Fruit fly (Drosophila melanogaster) whole organism, embryonic: ENCODE data around the gene qm.

Experiments used
- Ada2b ChIP-seq: fragments of 200-800 bp; sonication (Bioruptor generic); IDR thresholded peaks from 2 replicates; pipeline ENCODE4 v1.3.6; 2022; ENCODE audit warnings: missing biosample characterization, missing genetic modification characterization
- CG10654 ChIP-seq: fragments of 200-800 bp; sonication (Bioruptor generic); optimal IDR thresholded peaks from 2 replicates; lab custom pipeline; 2016; ENCODE audit warnings: missing biosample characterization, missing genetic modification characterization
- CG11085 ChIP-seq: fragments of 200-800 bp; sonication (Bioruptor generic); IDR thresholded peaks from 2 replicates; pipeline ENCODE4 v1.3.6; 2022; ENCODE audit warnings: missing biosample characterization, missing genetic modification characterization
- CG11398 ChIP-seq: fragments of 200-800 bp; sonication (Bioruptor generic); optimal IDR thresholded peaks from 2 replicates; lab custom pipeline; 2016; ENCODE audit warnings: missing biosample characterization, missing genetic modification characterization
- CG12155 ChIP-seq: fragments of 200-800 bp; sonication (Bioruptor generic); optimal IDR thresholded peaks from 3 replicates; lab custom pipeline; 2016; ENCODE audit warnings: missing biosample characterization, missing genetic modification characterization
- CG12236 ChIP-seq: fragments of 200-800 bp; sonication (Bioruptor generic); optimal IDR thresholded peaks from 2 replicates; lab custom pipeline; 2016; ENCODE audit warnings: missing biosample characterization, missing genetic modification characterization
- CG15479 ChIP-seq: fragments of 200-800 bp; sonication (Bioruptor generic); optimal IDR thresholded peaks from 3 replicates; lab custom pipeline; 2019; ENCODE audit warnings: missing biosample characterization, mild to moderate bottlenecking, missing genetic modification characterization, moderate library complexity
- CG15514 ChIP-seq: fragments of 200-800 bp; sonication (Bioruptor generic); optimal IDR thresholded peaks from 3 replicates; lab custom pipeline; 2017; ENCODE audit warnings: missing biosample characterization, missing genetic modification characterization, mild to moderate bottlenecking, moderate library complexity, missing genetic modification reagents
- CG1603 ChIP-seq: fragments of 200-800 bp; sonication (Bioruptor generic); optimal IDR thresholded peaks from 2 replicates; lab custom pipeline; 2019; ENCODE audit warnings: missing biosample characterization, mild to moderate bottlenecking, missing genetic modification characterization, moderate library complexity
- CG17186 ChIP-seq: fragments of 200-800 bp; sonication (Bioruptor generic); optimal IDR thresholded peaks from 3 replicates; lab custom pipeline; 2017; ENCODE audit warnings: missing biosample characterization, missing genetic modification reagents, missing genetic modification characterization
- CG18764 ChIP-seq: fragments of 200-800 bp; sonication (Bioruptor generic); optimal IDR thresholded peaks from 3 replicates; lab custom pipeline; 2016; ENCODE audit warnings: missing biosample characterization, missing genetic modification characterization
- CG2120 ChIP-seq: fragments of 200-800 bp; sonication (Bioruptor generic); optimal IDR thresholded peaks from 3 replicates; lab custom pipeline; 2016; ENCODE audit warnings: missing biosample characterization, missing genetic modification characterization
- CG2712 ChIP-seq: fragments of 200-800 bp; optimal IDR thresholded peaks from 3 replicates; lab custom pipeline; 2019; ENCODE audit warnings: missing biosample characterization, mild to moderate bottlenecking, missing genetic modification characterization, moderate library complexity
- CG30403 ChIP-seq: fragments of 200-800 bp; sonication (Bioruptor generic); optimal IDR thresholded peaks from 3 replicates; lab custom pipeline; 2016; ENCODE audit warnings: missing biosample characterization, missing genetic modification characterization
- CG31224 ChIP-seq: fragments of 200-800 bp; sonication (Bioruptor generic); IDR thresholded peaks from 2 replicates; pipeline ENCODE4 v1.3.6; 2022; ENCODE audit warnings: missing biosample characterization, missing genetic modification characterization
- CG31365 ChIP-seq: fragments of 200-800 bp; sonication (Bioruptor generic); optimal IDR thresholded peaks from 2 replicates; lab custom pipeline; 2018; ENCODE audit warnings: missing biosample characterization, mild to moderate bottlenecking, missing genetic modification characterization
- CG31388 ChIP-seq: fragments of 200-800 bp; sonication (Bioruptor generic); optimal IDR thresholded peaks from 2 replicates; lab custom pipeline; 2016; ENCODE audit warnings: missing biosample characterization, missing genetic modification characterization
- CG3163 ChIP-seq: fragments of 200-800 bp; sonication (Bioruptor generic); optimal IDR thresholded peaks from 3 replicates; lab custom pipeline; 2016; ENCODE audit warnings: missing biosample characterization, missing genetic modification characterization
- CG34224 ChIP-seq: fragments of 200-800 bp; sonication (Bioruptor generic); IDR thresholded peaks from 3 replicates; pipeline ENCODE4 v1.3.6; 2022; ENCODE audit warnings: missing biosample characterization, missing genetic modification characterization; ENCODE audit not compliant: partially characterized antibody
- CG6254 ChIP-seq: fragments of 200-800 bp; sonication (Bioruptor generic); optimal IDR thresholded peaks from 3 replicates; lab custom pipeline; 2017; ENCODE audit warnings: mild to moderate bottlenecking, missing biosample characterization, missing genetic modification reagents, missing genetic modification characterization
- CG6813 ChIP-seq: fragments of 200-800 bp; sonication (Bioruptor generic); optimal IDR thresholded peaks from 2 replicates; lab custom pipeline; 2017; ENCODE audit warnings: missing biosample characterization, missing genetic modification characterization, mild to moderate bottlenecking, moderate library complexity, missing genetic modification reagents
- CoRest ChIP-seq: fragments of 200-800 bp; sonication (Bioruptor generic); optimal IDR thresholded peaks from 3 replicates; lab custom pipeline; 2018; ENCODE audit warnings: missing biosample characterization, mild to moderate bottlenecking, missing genetic modification characterization, moderate library complexity
- Dll ChIP-seq: fragments of 200-800 bp; sonication (Bioruptor generic); IDR thresholded peaks from 4 replicates; pipeline ENCODE4 v1.3.6; 2022; ENCODE audit warnings: missing biosample characterization, missing genetic modification characterization; ENCODE audit not compliant: partially characterized antibody
- HHEX ChIP-seq: fragments of 200-800 bp; sonication (Bioruptor generic); optimal IDR thresholded peaks from 3 replicates; lab custom pipeline; 2017; ENCODE audit warnings: missing biosample characterization, mild to moderate bottlenecking, missing genetic modification characterization, missing genetic modification reagents
- HmgD ChIP-seq: fragments of 200-800 bp; sonication (Bioruptor generic); optimal IDR thresholded peaks from 3 replicates; lab custom pipeline; 2016; ENCODE audit warnings: missing biosample characterization, missing genetic modification characterization
- Hr51 ChIP-seq, 2 experiments: fragments of 200-800 bp; sonication (Bioruptor generic); optimal IDR thresholded peaks; 2 replicates in 1 of 2; 3 replicates in 1 of 2; lab custom pipeline; 2016 to 2018; ENCODE audit warnings: missing biosample characterization in 2 of 2, missing genetic modification characterization in 2 of 2, mild to moderate bottlenecking in 1 of 2, moderate library complexity in 1 of 2
- Hr78 ChIP-seq, 2 experiments: fragments of 200-800 bp in 1 of 2; fragments of >200 bp in 1 of 2; sonication (Bioruptor generic) in 1 of 2; optimal IDR thresholded peaks; 2 replicates each; lab custom pipeline; 2017 to 2019; ENCODE audit warnings: missing biosample characterization in 2 of 2, missing genetic modification characterization in 2 of 2, mild to moderate bottlenecking in 1 of 2, moderate library complexity in 1 of 2
- Hsf ChIP-seq: fragments of 200-800 bp; sonication (Bioruptor generic); optimal IDR thresholded peaks from 3 replicates; lab custom pipeline; 2016; ENCODE audit warnings: missing biosample characterization, missing genetic modification characterization
- Mad ChIP-seq: fragments of 200-800 bp; sonication (Bioruptor generic); optimal IDR thresholded peaks from 2 replicates; lab custom pipeline; 2016; ENCODE audit warnings: missing biosample characterization, missing genetic modification characterization
- Mrtf ChIP-seq: fragments of 200-800 bp; sonication (Bioruptor generic); IDR thresholded peaks from 3 replicates; pipeline ENCODE4 v1.3.6; 2022; ENCODE audit warnings: missing biosample characterization, missing genetic modification characterization
- NC2β ChIP-seq: fragments of 200-800 bp; sonication (Bioruptor generic); optimal IDR thresholded peaks from 2 replicates; lab custom pipeline; 2016; ENCODE audit warnings: missing biosample characterization, missing genetic modification characterization
- Oaz ChIP-seq: fragments of 200-800 bp; sonication (Bioruptor generic); IDR thresholded peaks from 2 replicates; pipeline ENCODE4 v1.3.6; 2022; ENCODE audit warnings: missing biosample characterization, missing genetic modification characterization
- Sry-β ChIP-seq: fragments of 200-800 bp; sonication (Bioruptor generic); optimal IDR thresholded peaks from 2 replicates; lab custom pipeline; 2018; ENCODE audit warnings: missing biosample characterization, mild to moderate bottlenecking, missing genetic modification characterization, moderate library complexity
- Sry-δ ChIP-seq: fragments of 200-800 bp; sonication (Bioruptor generic); optimal IDR thresholded peaks from 2 replicates; lab custom pipeline; 2016; ENCODE audit warnings: missing biosample characterization, missing genetic modification characterization
- Ssrp ChIP-seq: fragments of 200-800 bp; sonication (Bioruptor generic); optimal IDR thresholded peaks from 2 replicates; lab custom pipeline; 2018; ENCODE audit warnings: missing biosample characterization, mild to moderate bottlenecking, missing genetic modification characterization, moderate library complexity
- Tbp ChIP-seq: fragments of >200 bp; optimal IDR thresholded peaks from 2 replicates; lab custom pipeline; 2018; ENCODE audit warnings: missing biosample characterization, missing genetic modification characterization
- Trl ChIP-seq, 3 experiments: fragments of >200 bp in 2 of 3; fragments of 200-800 bp in 1 of 3; sonication (Bioruptor generic) in 1 of 3; optimal IDR thresholded peaks; 2 replicates in 1 of 3; 3 replicates in 2 of 3; lab custom pipeline; 2016 to 2017; ENCODE audit warnings: missing biosample characterization in 1 of 3, missing genetic modification characterization in 1 of 3
- amos ChIP-seq: fragments of 200-800 bp; sonication (Bioruptor generic); IDR thresholded peaks from 2 replicates; pipeline ENCODE4 v1.3.6; 2022; ENCODE audit warnings: missing biosample characterization, missing genetic modification characterization; ENCODE audit not compliant: partially characterized antibody
- bcd ChIP-seq: fragments of 200-800 bp; sonication (Bioruptor generic); optimal IDR thresholded peaks from 2 replicates; lab custom pipeline; 2017; ENCODE audit warnings: missing biosample characterization, mild to moderate bottlenecking, missing genetic modification characterization
- bigmax ChIP-seq: fragments of 200-800 bp; sonication (Bioruptor generic); optimal IDR thresholded peaks from 2 replicates; lab custom pipeline; 2018; ENCODE audit warnings: missing biosample characterization, mild to moderate bottlenecking, missing genetic modification characterization
- bsh ChIP-seq, 2 experiments: fragments of 200-800 bp; sonication (Bioruptor generic); optimal IDR thresholded peaks; 2 replicates each; lab custom pipeline; 2017 to 2018; ENCODE audit warnings: mild to moderate bottlenecking in 2 of 2, missing biosample characterization in 2 of 2, missing genetic modification characterization in 2 of 2, moderate library complexity in 1 of 2
- corto ChIP-seq: fragments of 200-800 bp; sonication (Bioruptor generic); optimal IDR thresholded peaks from 2 replicates; lab custom pipeline; 2016; ENCODE audit warnings: missing biosample characterization, mild to moderate bottlenecking, missing genetic modification characterization, moderate library complexity
- croc ChIP-seq: fragments of 200-800 bp; sonication (Bioruptor generic); conservative IDR thresholded peaks from 3 replicates; pipeline ENCODE4 v1.3.6; 2022; ENCODE audit warnings: missing biosample characterization, missing genetic modification characterization
- gcm ChIP-seq: fragments of 200-800 bp; sonication (Bioruptor generic); optimal IDR thresholded peaks from 2 replicates; lab custom pipeline; 2019; ENCODE audit warnings: missing biosample characterization, mild to moderate bottlenecking, missing genetic modification characterization, moderate library complexity
- h ChIP-seq: fragments of >200 bp; optimal IDR thresholded peaks from 2 replicates; lab custom pipeline; 2017
- lmd ChIP-seq: fragments of 200-800 bp; sonication (Bioruptor generic); IDR thresholded peaks from 2 replicates; pipeline ENCODE4 v1.3.6; 2022; ENCODE audit warnings: missing biosample characterization, missing genetic modification characterization
- phol ChIP-seq: fragments of 200-800 bp; sonication (Bioruptor generic); optimal IDR thresholded peaks from 3 replicates; lab custom pipeline; 2018; ENCODE audit warnings: missing biosample characterization, mild to moderate bottlenecking, missing genetic modification characterization, moderate library complexity
- sim ChIP-seq: fragments of 200-800 bp; sonication (Bioruptor generic); IDR thresholded peaks from 2 replicates; pipeline ENCODE4 v1.3.6; 2022; ENCODE audit warnings: missing biosample characterization, missing genetic modification characterization
- twi ChIP-seq: fragments of 200-800 bp; optimal IDR thresholded peaks from 2 replicates; lab custom pipeline; 2019; ENCODE audit warnings: missing biosample characterization, mild to moderate bottlenecking, missing genetic modification characterization, moderate library complexity
- zfh1 ChIP-seq: fragments of 200-800 bp; sonication (Bioruptor generic); IDR thresholded peaks from 3 replicates; pipeline ENCODE4 v1.3.6; 2022; ENCODE audit warnings: missing biosample characterization, missing genetic modification characterization

Gene qm

DNA sequence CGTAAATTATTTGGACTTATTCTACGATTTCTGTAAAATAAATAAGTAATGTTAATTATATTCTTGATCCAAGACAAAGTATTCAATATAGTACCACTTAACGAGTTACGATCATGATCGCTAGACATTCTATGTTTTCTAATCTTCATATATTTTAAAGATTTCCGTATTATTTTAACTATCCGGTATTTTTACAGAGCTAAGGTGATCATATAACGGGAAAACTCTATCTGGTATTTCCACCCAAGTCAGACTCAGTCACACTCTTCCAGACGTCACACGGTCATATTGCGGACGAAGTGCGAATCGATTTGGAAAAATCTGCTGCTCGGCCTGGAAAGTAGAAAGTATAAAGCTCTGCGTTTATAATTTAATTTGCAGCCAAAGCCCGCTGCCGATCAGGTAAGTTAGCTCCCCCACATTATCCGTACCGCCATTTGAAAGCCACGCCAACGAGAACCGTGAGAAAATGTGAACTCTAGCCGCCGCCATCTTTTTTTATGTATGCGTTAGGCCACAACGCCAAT is 8.8 kb upstream of the qm start, which contains the start of the genes lark and eco (continued):
- no peak for TF ChIP-seq CG18764 (GFP tag; lab: Kevin White, UChicago)
- no peak for TF ChIP-seq Sry-β (GFP tag; lab: Kevin White, UChicago)
- TF ChIP-seq Mad (GFP tag; lab: Kevin White, UChicago): no peak
- TF ChIP-seq sim: no peak
- TF ChIP-seq croc (GFP tag; lab: Robert Waterston, UW): no peak
- TF ChIP-seq Ssrp (tag; lab: Kevin White, UChicago): no peak
- TF ChIP-seq Hr51 (GFP tag; optimal IDR thresholded peaks at IDR 0.05; lab: Kevin White, UChicago): no peak
- TF ChIP-seq CG11398 (GFP tag; lab: Kevin White, UChicago): no peak
- TF ChIP-seq amos: peak; percentile 41; the same call in 1 of the 2 replicates
- TF ChIP-seq CG6254 (GFP tag; lab: Kevin White, UChicago): no peak
- TF ChIP-seq CG2120 (GFP tag; lab: Kevin White, UChicago): no peak
- TF ChIP-seq lmd: no peak
- no peak for TF ChIP-seq zfh1 (GFP tag; lab: Robert Waterston, UW)
- TF ChIP-seq CG12236 (GFP tag; lab: Kevin White, UChicago): no peak
- TF ChIP-seq gcm (GFP tag; lab: Kevin White, UChicago): no peak
- TF ChIP-seq phol: peak; percentile 98
- TF ChIP-seq CG31224 (GFP tag; lab: Robert Waterston, UW): no peak
- no peak for TF ChIP-seq twi
- peak; percentile 14 for TF ChIP-seq Sry-δ
- TF ChIP-seq CG2712 (tag; lab: Kevin White, UChicago): peak; percentile 29
- no peak for TF ChIP-seq corto (GFP tag; lab: Kevin White, UChicago)
- TF ChIP-seq Hsf (GFP tag; lab: Kevin White, UChicago): no peak
- TF ChIP-seq CG31388: no peak
- TF ChIP-seq CG6813 (GFP tag; lab: Kevin White, UChicago): no peak
- TF ChIP-seq HmgD (GFP tag; lab: Kevin White, UChicago): peak; percentile 3
- TF ChIP-seq h (lab: Kevin White, UChicago): no peak
- peak in 1 of 2 experiments; percentile 17 for TF ChIP-seq bsh (GFP tag; optimal IDR thresholded peaks at IDR 0.05; lab: Kevin White, UChicago)
- peak; percentile 4 for TF ChIP-seq NC2β (GFP tag; lab: Kevin White, UChicago)
- no peak for TF ChIP-seq CG15479 (GFP tag; lab: Kevin White, UChicago)
- TF ChIP-seq CG30403 (GFP tag; lab: Kevin White, UChicago): no peak
- TF ChIP-seq CG12155 (GFP tag; lab: Kevin White, UChicago): no peak
- TF ChIP-seq bcd (GFP tag; lab: Kevin White, UChicago): no peak
- peak; percentile 6 for TF ChIP-seq CG15514 (GFP tag; lab: Kevin White, UChicago)
- no peak for TF ChIP-seq CG3163 (GFP tag; lab: Kevin White, UChicago)
- TF ChIP-seq CoRest (tag; lab: Kevin White, UChicago): peak; percentile 8
- no peak for TF ChIP-seq Dll (GFP tag; lab: Robert Waterston, UW)
- no peak for TF ChIP-seq Trl (optimal IDR thresholded peaks at IDR 0.05; lab: Kevin White, UChicago)
- no peak for TF ChIP-seq Trl (GFP tag; optimal IDR thresholded peaks at IDR 0.05; lab: Kevin White, UChicago)
- TF ChIP-seq Mrtf (GFP tag; lab: Robert Waterston, UW): no peak
- peak; percentile 61 for TF ChIP-seq CG1603 (tag; lab: Kevin White, UChicago)
- TF ChIP-seq Hr78 (GFP tag; optimal IDR thresholded peaks at IDR 0.05; lab: Kevin White, UChicago): no peak
- TF ChIP-seq CG10654 (GFP tag; lab: Kevin White, UChicago): no peak
- TF ChIP-seq CG31365 (tag; lab: Kevin White, UChicago): no peak
- TF ChIP-seq CG34224 (GFP tag; lab: Robert Waterston, UW): no peak
- no peak for TF ChIP-seq CG11085 (GFP tag; lab: Robert Waterston, UW)
- no peak for TF ChIP-seq HHEX (GFP tag; lab: Kevin White, UChicago)
- no peak for TF ChIP-seq Ada2b (GFP tag; lab: Robert Waterston, UW)
- no peak for TF ChIP-seq Oaz (GFP tag; lab: Robert Waterston, UW)
- TF ChIP-seq Tbp (GFP tag; lab: Kevin White, UChicago): no peak
- TF ChIP-seq CG17186 (GFP tag; lab: Kevin White, UChicago): no peak
- no peak for TF ChIP-seq bigmax (GFP tag; lab: Kevin White, UChicago)
